Fruit fly (Drosophila melanogaster) whole organism: ENCODE data around the gene Pisd.

ENCODE experiments used
- CG8478 ChIP-seq: fragments of >200 bp; optimal IDR thresholded peaks from 2 replicates; lab custom pipeline; 2018; ENCODE audit warnings: inconsistent platforms
- Dll ChIP-seq: fragments of >200 bp; optimal IDR thresholded peaks from 2 replicates; lab custom pipeline; 2017
- EcR ChIP-seq, 2 experiments: fragments of >200 bp; optimal IDR thresholded peaks; 2 replicates each; lab custom pipeline; 2017; ENCODE audit warnings: missing biosample characterization in 2 of 2, missing genetic modification characterization in 2 of 2, missing genetic modification reagents in 2 of 2
- pan ChIP-seq: fragments of >200 bp; optimal IDR thresholded peaks from 2 replicates; lab custom pipeline; 2017
- psq ChIP-seq: fragments of >200 bp; optimal IDR thresholded peaks from 2 replicates; lab custom pipeline; 2017
- usp ChIP-seq: fragments of >200 bp; optimal IDR thresholded peaks from 2 replicates; lab custom pipeline; 2017; ENCODE audit warnings: missing biosample characterization, missing genetic modification characterization, mixed read lengths

Pisd gene

dm6 chr3R:24037538-24038265 is 12.9 kb upstream of the Pisd start, which contains the start of gene spas:
TSS of gene spas (plus strand) at chr3R:24038215.
- TF ChIP-seq Dll (no peak), CG8478 (lab: Kevin White, UChicago) (no peak), usp (no peak), EcR (GFP tag; optimal IDR thresholded peaks at IDR 0.05; lab: Kevin White, UChicago) (no peak), pan (lab: Kevin White, UChicago) (no peak), psq (lab: Kevin White, UChicago) (no peak)

- TF ChIP-seq pan (lab: Kevin White, UChicago) (no peak), CG8478 (lab: Kevin White, UChicago) (no peak), psq (lab: Kevin White, UChicago) (no peak), usp (no peak), Dll (no peak), EcR (GFP tag; optimal IDR thresholded peaks at IDR 0.05; lab: Kevin White, UChicago) (no peak)
Measured at dm6 chr3R:24038736-24039556, 11.6 kb upstream of the Pisd start, which contains the start of gene Miro. TSS of gene Miro (minus strand) at chr3R:24038847.

- TF ChIP-seq pan (lab: Kevin White, UChicago) = no peak
- TF ChIP-seq CG8478 (lab: Kevin White, UChicago) = no peak
- no peak for TF ChIP-seq EcR (GFP tag; optimal IDR thresholded peaks at IDR 0.05; lab: Kevin White, UChicago)
- TF ChIP-seq Dll = no peak
- TF ChIP-seq usp = no peak
- no peak for TF ChIP-seq psq (lab: Kevin White, UChicago)
Measured at dm6 chr3R:24046580-24047225, 3.9 kb upstream of the Pisd start.

dm6 chr3R:24047226-24047976 is 3.2 kb upstream of the Pisd start, which contains the start of gene CG5986:
TSS of gene CG5986 (plus strand) at chr3R:24047790.
- TF ChIP-seq Dll = peak; percentile 72
- TF ChIP-seq usp = no peak
- TF ChIP-seq psq (lab: Kevin White, UChicago) = no peak

dm6 chr3R:24047998-24048511 is 2.5 kb upstream of the Pisd start, which contains the start of gene Rox8:
TSS of gene Rox8 (minus strand) at chr3R:24048265.
- no peak for TF ChIP-seq pan (lab: Kevin White, UChicago)
- no peak for TF ChIP-seq EcR (GFP tag; optimal IDR thresholded peaks at IDR 0.05; lab: Kevin White, UChicago)
- no peak for TF ChIP-seq CG8478 (lab: Kevin White, UChicago)
- no peak for TF ChIP-seq psq (lab: Kevin White, UChicago)
- no peak for TF ChIP-seq Dll
- no peak for TF ChIP-seq usp

dm6 chr3R:24051459-24052165 is 1.0 kb downstream of the Pisd start:
- no peak for TF ChIP-seq pan (lab: Kevin White, UChicago)
- TF ChIP-seq CG8478 (lab: Kevin White, UChicago) = no peak
- TF ChIP-seq psq (lab: Kevin White, UChicago) = no peak
- no peak for TF ChIP-seq EcR (GFP tag; optimal IDR thresholded peaks at IDR 0.05; lab: Kevin White, UChicago)
- TF ChIP-seq Dll = no peak
- no peak for TF ChIP-seq usp

- TF ChIP-seq usp = no peak
- no peak for TF ChIP-seq psq (lab: Kevin White, UChicago)
- TF ChIP-seq Dll = no peak
- no peak for TF ChIP-seq EcR (GFP tag; optimal IDR thresholded peaks at IDR 0.05; lab: Kevin White, UChicago)
- no peak for TF ChIP-seq CG8478 (lab: Kevin White, UChicago)
- TF ChIP-seq pan (lab: Kevin White, UChicago) = no peak
Measured at dm6 chr3R:24053506-24054102, 3.0 kb downstream of the Pisd start.

dm6 chr3R:24054227-24054626 is 3.6 kb downstream of the Pisd start, which contains the start of gene CG6000:
TSS of gene CG6000 (plus strand) at chr3R:24054391.
- TF ChIP-seq psq (lab: Kevin White, UChicago) = no peak
- no peak for TF ChIP-seq CG8478 (lab: Kevin White, UChicago)
- no peak for TF ChIP-seq usp
- no peak for TF ChIP-seq pan (lab: Kevin White, UChicago)
- TF ChIP-seq EcR (GFP tag; optimal IDR thresholded peaks at IDR 0.05; lab: Kevin White, UChicago) = no peak
- no peak for TF ChIP-seq Dll

- TF ChIP-seq EcR (GFP tag; optimal IDR thresholded peaks at IDR 0.05; lab: Kevin White, UChicago) = no peak
- TF ChIP-seq CG8478 (lab: Kevin White, UChicago) = peak; percentile 66
- no peak for TF ChIP-seq pan (lab: Kevin White, UChicago)
Measured at dm6 chr3R:24057188-24057587, 6.6 kb downstream of the Pisd start, which contains the start of gene Hsp68. TSS of gene Hsp68 (minus strand) at chr3R:24057310.

- TF ChIP-seq usp = no peak
- TF ChIP-seq psq (lab: Kevin White, UChicago) = no peak
- TF ChIP-seq EcR (GFP tag; optimal IDR thresholded peaks at IDR 0.05; lab: Kevin White, UChicago) = no peak
- TF ChIP-seq Dll = no peak
- TF ChIP-seq pan (lab: Kevin White, UChicago) = no peak
- TF ChIP-seq CG8478 (lab: Kevin White, UChicago) = no peak
Measured at dm6 chr3R:24058041-24058440, 7.5 kb downstream of the Pisd start, which contains the start of gene SMC1. TSS of gene SMC1 (plus strand) at chr3R:24058287.
